Worm (Caenorhabditis elegans): ENCODE results near the gene ugt-17.

ce11 chrV:10083999-10084468 is 20.7 kb downstream of the ugt-17 start, which contains the start of gene nhr-12:
- no peak for TF ChIP-seq ceh-18 (tag; optimal IDR thresholded peaks at IDR 0.05)
- no peak for TF ChIP-seq nhr-11 (tag; optimal IDR thresholded peaks at IDR 0.05)
- TF ChIP-seq ama-1 (optimal IDR thresholded peaks at IDR 0.05), result no peak
- no peak for TF ChIP-seq tbx-7 (tag; optimal IDR thresholded peaks at IDR 0.05)
- no peak for TF ChIP-seq pha-2 (tag; optimal IDR thresholded peaks at IDR 0.05)
- no peak for TF ChIP-seq elt-2 (tag; optimal IDR thresholded peaks at IDR 0.05)
- no peak for TF ChIP-seq ceh-31 (tag; optimal IDR thresholded peaks at IDR 0.05)
- TF ChIP-seq fkh-10 (GFP tag; optimal IDR thresholded peaks at IDR 0.05), result no peak
